Fruit fly (Drosophila melanogaster) whole organism, adult: ENCODE data around the gene CG43731.

Source experiments
- CG11617 ChIP-seq: fragments of 200-800 bp; sonication (Bioruptor generic); optimal IDR thresholded peaks from 2 replicates; lab custom pipeline; 2017; ENCODE audit warnings: mild to moderate bottlenecking, missing biosample characterization, missing genetic modification reagents, missing genetic modification characterization
- CG7101 ChIP-seq: fragments of 200-800 bp; sonication (Bioruptor generic); optimal IDR thresholded peaks from 2 replicates; lab custom pipeline; 2018; ENCODE audit warnings: missing biosample characterization, mild to moderate bottlenecking, missing genetic modification characterization, moderate library complexity
- Crg-1 ChIP-seq: fragments of 200-800 bp; sonication (Bioruptor generic); optimal IDR thresholded peaks from 2 replicates; lab custom pipeline; 2016; ENCODE audit warnings: missing biosample characterization, missing genetic modification characterization
- Mnt ChIP-seq: fragments of 200-800 bp; sonication (Bioruptor generic); optimal IDR thresholded peaks from 2 replicates; lab custom pipeline; 2016; ENCODE audit warnings: missing biosample characterization, mild to moderate bottlenecking, missing genetic modification characterization
- cic ChIP-seq: fragments of 200-800 bp; sonication (Bioruptor generic); optimal IDR thresholded peaks from 2 replicates; lab custom pipeline; 2017; ENCODE audit warnings: missing biosample characterization, mild to moderate bottlenecking, missing genetic modification characterization, moderate library complexity
- kay ChIP-seq: fragments of 200-800 bp; sonication (Bioruptor generic); peaks from one replicate; lab custom pipeline; 2016; ENCODE audit warnings: missing biosample characterization, missing genetic modification characterization, borderline replicate concordance
- ovo ChIP-seq: fragments of 200-800 bp; sonication (Bioruptor generic); optimal IDR thresholded peaks from 2 replicates; lab custom pipeline; 2016; ENCODE audit warnings: missing biosample characterization, missing genetic modification characterization
- pad ChIP-seq: fragments of 200-800 bp; sonication (Bioruptor generic); optimal IDR thresholded peaks from 3 replicates; lab custom pipeline; 2017; ENCODE audit warnings: missing biosample characterization, missing genetic modification characterization, mild to moderate bottlenecking, moderate library complexity, missing genetic modification reagents
- tj ChIP-seq: fragments of 200-800 bp; sonication (Bioruptor generic); optimal IDR thresholded peaks from 3 replicates; lab custom pipeline; 2017; ENCODE audit warnings: missing biosample characterization, mild to moderate bottlenecking, missing genetic modification characterization, moderate library complexity
- toe ChIP-seq: fragments of 200-800 bp; sonication (Bioruptor generic); optimal IDR thresholded peaks from 2 replicates; lab custom pipeline; 2016; ENCODE audit warnings: missing biosample characterization, missing genetic modification characterization

DNA sequence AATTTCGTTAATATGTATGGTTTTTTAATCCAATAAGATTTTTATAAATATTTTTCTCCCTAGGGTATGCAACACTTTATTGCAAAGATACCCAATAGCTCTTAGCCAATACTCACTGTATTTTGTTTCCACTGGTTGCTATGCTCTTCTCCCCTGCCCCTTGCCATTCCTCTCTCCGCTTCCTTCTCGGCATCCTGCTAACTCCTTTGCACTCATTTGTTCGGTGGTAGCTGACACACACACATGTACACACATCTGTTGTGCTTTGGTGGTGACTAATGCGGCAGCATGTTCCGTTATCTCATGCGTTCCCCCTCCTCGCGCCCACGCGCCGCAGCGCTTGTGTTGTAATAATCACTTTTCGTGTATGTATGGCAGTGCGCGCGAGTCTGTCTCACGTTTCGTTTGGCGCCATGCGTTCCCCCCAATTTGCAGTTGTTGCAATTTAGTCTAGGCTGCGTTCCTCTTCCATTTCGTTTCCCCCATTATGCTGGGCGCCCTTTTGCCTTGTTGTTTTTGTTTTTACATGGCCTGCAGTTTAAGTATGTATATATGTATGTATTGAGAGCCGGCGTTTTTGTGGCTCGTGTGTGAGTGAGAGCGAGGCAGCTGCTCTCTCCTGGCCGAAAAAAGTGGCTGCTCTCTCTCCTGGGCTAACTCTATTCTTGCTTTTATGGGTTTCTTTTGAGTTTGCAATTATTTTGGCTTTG, 33.1 kb downstream of the CG43731 start, which contains the start of gene Polr1D:
- TF ChIP-seq CG11617 (GFP tag; lab: Kevin White, UChicago): no peak
- TF ChIP-seq kay (GFP tag; lab: Kevin White, UChicago): no peak
- no peak for TF ChIP-seq cic (GFP tag; lab: Kevin White, UChicago)
- TF ChIP-seq toe (GFP tag; lab: Kevin White, UChicago): no peak
- TF ChIP-seq Crg-1 (GFP tag; lab: Kevin White, UChicago): no peak
- TF ChIP-seq pad (GFP tag; lab: Kevin White, UChicago): peak; percentile 98
- TF ChIP-seq ovo (GFP tag; lab: Kevin White, UChicago): peak; percentile 80
- peak; percentile 50 for TF ChIP-seq Mnt (GFP tag; lab: Kevin White, UChicago)
- TF ChIP-seq tj: peak; percentile 92
- TF ChIP-seq CG7101: no peak
